Fruit fly (Drosophila melanogaster): ENCODE data around the gene CG5334.

dm6 chrX:14727580-14727979 is 47.5 kb upstream of the CG5334 start:
- no peak for TF ChIP-seq CrebA (GFP tag; optimal IDR thresholded peaks at IDR 0.05; ENCODE audit: borderline replicate concordance)
- no peak for TF ChIP-seq Hnf4 (GFP tag; optimal IDR thresholded peaks at IDR 0.05)
- no peak for TF ChIP-seq fru (GFP tag; optimal IDR thresholded peaks at IDR 0.05)
- TF ChIP-seq sv (GFP tag; optimal IDR thresholded peaks at IDR 0.05), result no peak
- TF ChIP-seq psq (GFP tag; optimal IDR thresholded peaks at IDR 0.05), result no peak
- no peak for TF ChIP-seq br (GFP tag; optimal IDR thresholded peaks at IDR 0.05)
- TF ChIP-seq Hr78 (GFP tag; optimal IDR thresholded peaks at IDR 0.05), result no peak
- no peak for TF ChIP-seq Dfd (GFP tag; optimal IDR thresholded peaks at IDR 0.05)
- no peak for TF ChIP-seq rgr (GFP tag; optimal IDR thresholded peaks at IDR 0.05)
- TF ChIP-seq Mio (GFP tag; optimal IDR thresholded peaks at IDR 0.05), result no peak

All from whole organism, wandering third instar larva.